Fruit fly (Drosophila melanogaster): ENCODE measurements around the gene rudhira.

Gene rudhira

DNA sequence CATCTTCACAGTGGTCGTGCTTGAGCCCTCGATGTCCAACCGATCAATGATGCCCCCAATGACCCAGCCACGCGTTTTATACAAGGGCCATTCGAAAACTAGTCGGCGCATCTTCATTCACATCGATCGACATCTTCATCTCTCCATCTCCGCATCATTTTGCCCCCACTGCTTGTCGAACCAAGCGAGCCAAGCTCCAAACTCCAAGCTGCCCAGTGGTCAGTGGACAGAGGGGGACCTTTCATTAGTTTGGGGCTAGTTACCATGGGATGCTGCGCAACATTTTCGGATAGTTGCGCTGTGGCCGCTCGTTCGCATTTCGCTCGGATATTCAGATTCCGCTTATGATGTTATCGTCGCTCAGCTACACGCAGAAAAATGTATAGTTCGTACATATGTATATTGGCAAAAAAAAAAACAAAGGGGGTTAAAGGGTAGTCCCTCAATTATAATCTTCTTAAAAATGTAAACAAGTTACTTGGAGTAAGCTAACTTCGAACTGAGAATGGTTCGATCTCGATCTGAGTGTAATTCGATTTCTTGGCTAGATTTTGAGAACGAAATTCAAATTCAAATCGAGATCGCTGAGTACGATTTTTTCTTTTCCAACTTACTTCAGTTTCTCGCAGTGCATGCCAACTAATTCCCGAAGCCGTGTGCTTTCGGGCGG is 29.5 kb downstream of the rudhira start, which contains the start of gene CG15740 (continued):
- TF ChIP-seq TFAM (GFP tag; optimal IDR thresholded peaks at IDR 0.05): no peak
- TF ChIP-seq sug (tag; optimal IDR thresholded peaks at IDR 0.05): no peak
- no peak for TF ChIP-seq CG8765 (GFP tag; IDR thresholded peaks at IDR 0.05)
- TF ChIP-seq CG10209 (GFP tag; optimal IDR thresholded peaks at IDR 0.05): peak; percentile 2
- TF ChIP-seq zen2 (GFP tag; IDR thresholded peaks at IDR 0.05; ENCODE audit: partially characterized antibody): no peak
- peak in 1 of 2 experiments; percentile 33 for TF ChIP-seq Pdp1 (GFP tag; optimal IDR thresholded peaks at IDR 0.05)
- TF ChIP-seq CG14050 (GFP tag; IDR thresholded peaks at IDR 0.05): peak; percentile 29; the same call in 2 of the 3 replicates
- no peak for TF ChIP-seq CG31224 (GFP tag; IDR thresholded peaks at IDR 0.05)
- TF ChIP-seq CG1602 (GFP tag; optimal IDR thresholded peaks at IDR 0.05): no peak
- TF ChIP-seq CG2120 (GFP tag; optimal IDR thresholded peaks at IDR 0.05): peak; percentile 30
- peak; percentile 61; the same call in 1 of the 3 replicates for TF ChIP-seq H15 (GFP tag; IDR thresholded peaks at IDR 0.05)
- TF ChIP-seq dan (GFP tag; IDR thresholded peaks at IDR 0.05): no peak
- TF ChIP-seq CG11696 (GFP tag; IDR thresholded peaks at IDR 0.05): no peak
- TF ChIP-seq CG17186 (GFP tag; optimal IDR thresholded peaks at IDR 0.05): no peak
- TF ChIP-seq CG32772 (GFP tag; IDR thresholded peaks at IDR 0.05): 0 out of 2 replicates have a peak, but pooled peaks have one; percentile 20
- peak; percentile 52 for TF ChIP-seq vvl (GFP tag; IDR thresholded peaks at IDR 0.05)
- TF ChIP-seq CG17829 (tag; optimal IDR thresholded peaks at IDR 0.05): no peak
- TF ChIP-seq CG1603 (tag; optimal IDR thresholded peaks at IDR 0.05): peak; percentile 38
- no peak for TF ChIP-seq bsh (GFP tag; optimal IDR thresholded peaks at IDR 0.05)
- TF ChIP-seq CG3726 (GFP tag; IDR thresholded peaks at IDR 0.05): no peak
- TF ChIP-seq Sox102F (GFP tag; optimal IDR thresholded peaks at IDR 0.05): peak; percentile 63
- TF ChIP-seq CG10431 (GFP tag; optimal IDR thresholded peaks at IDR 0.05): no peak
- TF ChIP-seq CG13424 (tag; optimal IDR thresholded peaks at IDR 0.05): peak; percentile 38
- no peak for TF ChIP-seq ro (GFP tag; IDR thresholded peaks at IDR 0.05)
- TF ChIP-seq nmo (GFP tag; optimal IDR thresholded peaks at IDR 0.05): peak; percentile 45
- TF ChIP-seq CG2712 (tag; optimal IDR thresholded peaks at IDR 0.05): no peak
- no peak for TF ChIP-seq CG8478 (optimal IDR thresholded peaks at IDR 0.05)
- TF ChIP-seq Hsf (GFP tag; optimal IDR thresholded peaks at IDR 0.05): peak; percentile 23
- no peak for TF ChIP-seq sens-2 (GFP tag; IDR thresholded peaks at IDR 0.05)
- TF ChIP-seq CG14667 (GFP tag; IDR thresholded peaks at IDR 0.05): peak; percentile 35; the same call in 1 of the 2 replicates
- TF ChIP-seq CG42726 (GFP tag; IDR thresholded peaks at IDR 0.05; ENCODE audit: partially characterized antibody): no peak
- TF ChIP-seq stc (GFP tag; IDR thresholded peaks at IDR 0.05): peak; percentile 62; the same call in 1 of the 2 replicates
- no peak for TF ChIP-seq CG8359 (GFP tag; optimal IDR thresholded peaks at IDR 0.05; ENCODE audit: borderline replicate concordance)
- TF ChIP-seq CG18476 (GFP tag; optimal IDR thresholded peaks at IDR 0.05): no peak
- TF ChIP-seq Rfx (GFP tag; IDR thresholded peaks at IDR 0.05): peak; percentile 48; the same call in 1 of the 2 replicates
- no peak for TF ChIP-seq MTF-1 (GFP tag; optimal IDR thresholded peaks at IDR 0.05; ENCODE audit: borderline replicate concordance)
- TF ChIP-seq Deaf1 (tag; optimal IDR thresholded peaks at IDR 0.05): no peak
- no peak for TF ChIP-seq CG10654 (GFP tag; optimal IDR thresholded peaks at IDR 0.05)
- no peak for TF ChIP-seq CG34224 (GFP tag; IDR thresholded peaks at IDR 0.05; ENCODE audit: partially characterized antibody)
- TF ChIP-seq Dref (GFP tag; IDR thresholded peaks at IDR 0.05): no peak
- no peak for TF ChIP-seq eyg (GFP tag; optimal IDR thresholded peaks at IDR 0.05)
- no peak for TF ChIP-seq ewg (GFP tag; optimal IDR thresholded peaks at IDR 0.05)
- TF ChIP-seq da (GFP tag; optimal IDR thresholded peaks at IDR 0.05): no peak
- TF ChIP-seq CG6765 (GFP tag; optimal IDR thresholded peaks at IDR 0.05): no peak
- TF ChIP-seq Doc3 (GFP tag; IDR thresholded peaks at IDR 0.05; ENCODE audit: partially characterized antibody): no peak
- TF ChIP-seq Nf-YB (GFP tag; optimal IDR thresholded peaks at IDR 0.05): no peak
- TF ChIP-seq z (GFP tag; IDR thresholded peaks at IDR 0.05): no peak
- no peak for TF ChIP-seq Hey (tag; optimal IDR thresholded peaks at IDR 0.05)
- TF ChIP-seq ATbp (GFP tag; optimal IDR thresholded peaks at IDR 0.05): no peak
- no peak for TF ChIP-seq CG1529 (GFP tag; optimal IDR thresholded peaks at IDR 0.05)

All from whole organism, embryonic.